Fruit fly (Drosophila melanogaster) whole organism, embryonic: ENCODE data around the gene CG33489.

Experiments
- CG10147 ChIP-seq: fragments of 200-800 bp; sonication (Bioruptor generic); optimal IDR thresholded peaks from 2 replicates; lab custom pipeline; 2019; ENCODE audit warnings: missing biosample characterization, mild to moderate bottlenecking, missing genetic modification characterization, moderate library complexity
- CG14050 ChIP-seq: fragments of 200-800 bp; sonication (Bioruptor generic); IDR thresholded peaks from 3 replicates; pipeline ENCODE4 v1.3.6; 2022; ENCODE audit warnings: missing biosample characterization, missing genetic modification characterization
- CG16813 ChIP-seq: fragments of 200-800 bp; sonication (Bioruptor generic); IDR thresholded peaks from 3 replicates; pipeline ENCODE4 v1.3.6; 2022; ENCODE audit warnings: missing biosample characterization, missing genetic modification characterization; ENCODE audit not compliant: partially characterized antibody
- CG2678 ChIP-seq: fragments of 200-800 bp; sonication (Bioruptor generic); optimal IDR thresholded peaks from 3 replicates; lab custom pipeline; 2019; ENCODE audit warnings: missing biosample characterization, mild to moderate bottlenecking, missing genetic modification characterization, moderate library complexity
- Spps ChIP-seq: fragments of 200-800 bp; sonication (Bioruptor generic); optimal IDR thresholded peaks from 2 replicates; lab custom pipeline; 2018; ENCODE audit warnings: missing biosample characterization, mild to moderate bottlenecking, missing genetic modification characterization
- twi ChIP-seq: fragments of 200-800 bp; optimal IDR thresholded peaks from 2 replicates; lab custom pipeline; 2019; ENCODE audit warnings: missing biosample characterization, mild to moderate bottlenecking, missing genetic modification characterization, moderate library complexity

dm6 chr3L:11534391-11535246 lies 42.2 kb downstream of the CG33489 start:
- no peak for TF ChIP-seq twi (tag; lab: Kevin White, UChicago)
- TF ChIP-seq Spps (tag; lab: Kevin White, UChicago) = no peak
- TF ChIP-seq CG16813 (GFP tag; lab: Robert Waterston, UW) = no peak
- TF ChIP-seq CG2678 (tag; lab: Kevin White, UChicago) = peak; percentile 60
- TF ChIP-seq CG14050 (GFP tag; lab: Robert Waterston, UW) = no peak
- TF ChIP-seq CG10147 (GFP tag; lab: Kevin White, UChicago) = no peak
